Worm (Caenorhabditis elegans) whole organism, L4/young adult: Measurements from ENCODE around the gene srv-13.

Experiments used
- W03F9.2 ChIP-seq: fragments of 150-350 bp; optimal IDR thresholded peaks from 2 replicates; lab custom pipeline; 2014; ENCODE audit warnings: missing biosample characterization, missing genetic modification characterization
- dao-5 ChIP-seq: sonication (generic microtip); optimal IDR thresholded peaks from 2 replicates; lab custom pipeline; 2016; ENCODE audit warnings: missing genotype, missing genetic modification characterization, moderate library complexity, missing compliant biosample characterization
- him-1 ChIP-seq: sonication (generic microtip); optimal IDR thresholded peaks from 2 replicates; lab custom pipeline; 2016; ENCODE audit warnings: missing genotype, missing genetic modification reagents, missing genetic modification characterization, missing compliant biosample characterization

DNA sequence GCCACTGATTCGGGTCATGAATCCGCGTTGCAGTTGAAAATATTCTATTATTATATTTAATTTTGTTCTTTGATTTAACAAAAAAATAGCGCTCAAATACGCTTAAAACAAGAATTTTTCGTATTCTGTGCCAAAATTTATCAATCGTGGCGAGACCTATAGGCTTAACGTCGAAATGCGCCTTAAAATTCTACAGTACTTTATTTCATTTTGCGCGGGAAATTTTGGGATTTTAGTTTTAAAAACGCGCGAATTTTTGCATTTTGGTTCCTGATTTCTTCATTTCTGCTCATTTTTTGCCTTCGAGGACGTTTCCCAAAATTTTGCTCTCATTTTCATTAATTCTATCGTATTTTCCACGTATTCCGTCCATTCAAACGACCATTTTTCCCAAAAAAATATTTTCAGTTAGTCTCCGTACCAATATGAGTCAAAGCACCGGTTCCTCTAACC lies 16.2 kb downstream of the srv-13 start, which contains the start of gene puf-11:
- TF ChIP-seq him-1 (tag; lab: Kevin White, UChicago): no peak
- TF ChIP-seq W03F9.2: no peak
- TF ChIP-seq dao-5: no peak
